Worm (Caenorhabditis elegans): ENCODE measurements around the gene ndab-1.
A peak's percentile ranks its signal among the peaks of the same experiment; 100 is the strongest.

The ndab-1 gene

ce11 chrIII:11921658-11922098 is 6.2 kb upstream of the ndab-1 start, which contains the start of gene Y56A3A.22:
Gene Y56A3A.22 (plus strand): TSS chrIII:11921692.
- TF ChIP-seq mab-5 (tag; optimal IDR thresholded peaks at IDR 0.05) (peak; percentile 7), crh-2 (tag; optimal IDR thresholded peaks at IDR 0.05) (no peak), sma-3 (GFP tag; optimal IDR thresholded peaks at IDR 0.05) (peak; percentile 1), lin-13 (GFP tag; optimal IDR thresholded peaks at IDR 0.05) (peak; percentile 31), nhr-21 (tag; optimal IDR thresholded peaks at IDR 0.05) (peak; percentile 26), lsy-2 (tag; optimal IDR thresholded peaks at IDR 0.05) (peak in 1 of 2 experiments; percentile 57), elt-3 (tag; optimal IDR thresholded peaks at IDR 0.05) (no peak), skn-1 (tag; optimal IDR thresholded peaks at IDR 0.05) (no peak), gmeb-1 (tag; optimal IDR thresholded peaks at IDR 0.05) (peak; percentile 11), unc-55 (GFP tag; optimal IDR thresholded peaks at IDR 0.05) (peak; percentile 3), ztf-1 (GFP tag; conservative IDR thresholded peaks at IDR 0.05) (0 out of 2 replicates have a peak, but pooled peaks have one; percentile 27), ama-1 (optimal IDR thresholded peaks at IDR 0.05) (peak; percentile 39), alr-1 (tag; optimal IDR thresholded peaks at IDR 0.05) (no peak), nhr-129 (tag; optimal IDR thresholded peaks at IDR 0.05) (peak; percentile 33), Y55F3AM.14 (GFP tag; optimal IDR thresholded peaks at IDR 0.05) (peak; percentile 31), nhr-6 (tag; optimal IDR thresholded peaks at IDR 0.05) (no peak)

- TF ChIP-seq egl-27 (tag; optimal IDR thresholded peaks at IDR 0.05) (no peak), unc-55 (GFP tag; optimal IDR thresholded peaks at IDR 0.05) (peak; percentile 80), R02D3.7 (tag; optimal IDR thresholded peaks at IDR 0.05) (no peak), C34F6.9 (tag; optimal IDR thresholded peaks at IDR 0.05) (peak; percentile 68), peb-1 (tag; optimal IDR thresholded peaks at IDR 0.05) (no peak), elt-3 (tag; optimal IDR thresholded peaks at IDR 0.05) (no peak), nhr-77 (tag; optimal IDR thresholded peaks at IDR 0.05) (no peak), ZK546.5 (tag; optimal IDR thresholded peaks at IDR 0.05) (no peak), zag-1 (tag; optimal IDR thresholded peaks at IDR 0.05) (no peak), ceh-82 (tag; optimal IDR thresholded peaks at IDR 0.05) (no peak), blmp-1 (tag; optimal IDR thresholded peaks at IDR 0.05; ENCODE audit: insufficient read depth) (no peak), crh-2 (tag; optimal IDR thresholded peaks at IDR 0.05) (peak; percentile 65), Y55F3AM.14 (GFP tag; optimal IDR thresholded peaks at IDR 0.05) (no peak), elt-1 (tag; optimal IDR thresholded peaks at IDR 0.05) (no peak), sma-9 (GFP tag; optimal IDR thresholded peaks at IDR 0.05) (peak; percentile 6), sma-9 (tag; optimal IDR thresholded peaks at IDR 0.05) (no peak), sem-4 (tag; optimal IDR thresholded peaks at IDR 0.05) (peak; percentile 7), lin-13 (GFP tag; optimal IDR thresholded peaks at IDR 0.05) (peak; percentile 40), nhr-6 (tag; optimal IDR thresholded peaks at IDR 0.05) (no peak), ztf-1 (GFP tag; conservative IDR thresholded peaks at IDR 0.05) (no peak), mbf-1 (tag; optimal IDR thresholded peaks at IDR 0.05) (no peak), lin-11 (tag; optimal IDR thresholded peaks at IDR 0.05) (peak; percentile 45), nhr-11 (tag; optimal IDR thresholded peaks at IDR 0.05) (no peak), ztf-11 (tag; optimal IDR thresholded peaks at IDR 0.05) (no peak), sma-3 (GFP tag; optimal IDR thresholded peaks at IDR 0.05) (peak; percentile 49), ceh-16 (tag; optimal IDR thresholded peaks at IDR 0.05) (no peak), lsy-2 (tag; optimal IDR thresholded peaks at IDR 0.05) (peak; percentile 31 to 85), nhr-10 (tag; optimal IDR thresholded peaks at IDR 0.05) (no peak), mdl-1 (tag; optimal IDR thresholded peaks at IDR 0.05) (no peak), ama-1 (optimal IDR thresholded peaks at IDR 0.05) (no peak), mab-5 (tag; optimal IDR thresholded peaks at IDR 0.05) (no peak), dmd-4 (tag; optimal IDR thresholded peaks at IDR 0.05) (no peak), F13H6.1 (tag; optimal IDR thresholded peaks at IDR 0.05) (peak; percentile 16), unc-39 (tag; optimal IDR thresholded peaks at IDR 0.05) (no peak), aly-2 (tag; optimal IDR thresholded peaks at IDR 0.05) (no peak), nhr-129 (tag; optimal IDR thresholded peaks at IDR 0.05) (peak; percentile 58), nhr-21 (tag; optimal IDR thresholded peaks at IDR 0.05) (peak; percentile 38), nhr-237 (tag; optimal IDR thresholded peaks at IDR 0.05) (no peak), ztf-4 (tag; optimal IDR thresholded peaks at IDR 0.05) (peak; percentile 52), alr-1 (tag; optimal IDR thresholded peaks at IDR 0.05) (no peak), nhr-23 (tag; optimal IDR thresholded peaks at IDR 0.05) (no peak), skn-1 (tag; optimal IDR thresholded peaks at IDR 0.05) (peak; percentile 25), nhr-25 (tag; optimal IDR thresholded peaks at IDR 0.05) (peak; percentile 34), nhr-12 (tag; optimal IDR thresholded peaks at IDR 0.05) (no peak), unc-62 (GFP tag; optimal IDR thresholded peaks at IDR 0.05) (no peak), snpc-4 (tag; optimal IDR thresholded peaks at IDR 0.05) (no peak), lin-39 (tag; optimal IDR thresholded peaks at IDR 0.05) (no peak), fos-1 (tag; optimal IDR thresholded peaks at IDR 0.05) (peak; percentile 30), gmeb-1 (tag; optimal IDR thresholded peaks at IDR 0.05) (peak; percentile 48)
Observed at ce11 chrIII:11920187-11920785, 4.8 kb upstream of the ndab-1 start, which contains the start of the genes ccf-1 and trap-4. Gene ccf-1 (minus strand): TSS chrIII:11920237. Gene trap-4 (plus strand): TSS chrIII:11920735.

Data from whole organism, L2 larva.